Worm (Caenorhabditis elegans) whole organism, L2 larva: ENCODE results near the gene arx-3.

Experiments used
- alr-1 ChIP-seq: fragments of 150-350 bp; optimal IDR thresholded peaks from 2 replicates; lab custom pipeline; 2014; ENCODE audit warnings: missing biosample characterization, missing genetic modification characterization
- gmeb-1 ChIP-seq: fragments of 150-350 bp; optimal IDR thresholded peaks from 2 replicates; lab custom pipeline; 2014; ENCODE audit warnings: missing biosample characterization, missing genetic modification characterization
- nhr-11 ChIP-seq: fragments of 150-350 bp; optimal IDR thresholded peaks from 2 replicates; lab custom pipeline; 2014; ENCODE audit warnings: missing biosample characterization, missing genetic modification characterization
- nhr-77 ChIP-seq: fragments of 150-350 bp; optimal IDR thresholded peaks from 2 replicates; lab custom pipeline; 2014; ENCODE audit warnings: missing biosample characterization, missing genetic modification characterization
- sem-4 ChIP-seq: fragments of 150-350 bp; optimal IDR thresholded peaks from 2 replicates; lab custom pipeline; 2014; ENCODE audit warnings: missing biosample characterization, missing genetic modification reagents, missing genetic modification characterization
- skn-1 ChIP-seq: sonication (generic microtip); optimal IDR thresholded peaks from 2 replicates; lab custom pipeline; 2017; ENCODE audit warnings: missing biosample characterization, missing genetic modification characterization
- unc-62 ChIP-seq: fragments of 150-350 bp; optimal IDR thresholded peaks from 2 replicates; lab custom pipeline; 2014; ENCODE audit warnings: missing biosample characterization, missing genetic modification reagents, missing genetic modification characterization
- ztf-11 ChIP-seq: sonication (generic microtip); optimal IDR thresholded peaks from 2 replicates; lab custom pipeline; 2017; ENCODE audit warnings: missing biosample characterization, missing genetic modification characterization
- ztf-4 ChIP-seq: fragments of 150-350 bp; optimal IDR thresholded peaks from 2 replicates; lab custom pipeline; 2014; ENCODE audit warnings: missing biosample characterization, missing genetic modification characterization

- no peak for TF ChIP-seq nhr-77 (tag; lab: Kevin White, UChicago)
- TF ChIP-seq sem-4 (tag; lab: Kevin White, UChicago) = no peak
- TF ChIP-seq skn-1 (tag; lab: Kevin White, UChicago) = no peak
- no peak for TF ChIP-seq unc-62 (GFP tag; lab: Kevin White, UChicago)
- TF ChIP-seq alr-1 (tag; lab: Kevin White, UChicago) = no peak
- no peak for TF ChIP-seq ztf-11
- no peak for TF ChIP-seq gmeb-1 (tag; lab: Kevin White, UChicago)
- TF ChIP-seq nhr-11 (tag; lab: Kevin White, UChicago) = no peak
- TF ChIP-seq ztf-4 (tag; lab: Kevin White, UChicago) = no peak
These were observed 5.7 kb upstream of the arx-3 start for ce11 chrIII:12063934-12064333.
